Worm (Caenorhabditis elegans) whole organism, midembryonic: Measurements from ENCODE around the gene srw-19.

ENCODE experiments used
- T22C8.4 ChIP-seq: fragments of 200-800 bp; sonication (Bioruptor generic); IDR thresholded peaks from 2 replicates; pipeline ENCODE4 v1.3.6; 2022; ENCODE audit warnings: missing genetic modification characterization, missing compliant biosample characterization
- cog-1 ChIP-seq: sonication (generic microtip); optimal IDR thresholded peaks from 2 replicates; lab custom pipeline; 2016; ENCODE audit warnings: missing genetic modification characterization, missing compliant biosample characterization
- flt-1 ChIP-seq: fragments of 200-800 bp; sonication (Bioruptor generic); IDR thresholded peaks from 2 replicates; pipeline ENCODE4 v1.3.6; 2022; ENCODE audit warnings: missing genetic modification characterization, missing compliant biosample characterization
- med-1 ChIP-seq: sonication (generic microtip); optimal IDR thresholded peaks from 2 replicates; lab custom pipeline; 2017; ENCODE audit warnings: missing genetic modification characterization, mild to moderate bottlenecking, missing compliant biosample characterization, antibody characterized with exemption, missing genetic modification reagents; ENCODE audit not compliant: insufficient read depth
- tab-1 ChIP-seq: fragments of 200-800 bp; sonication (Bioruptor generic); IDR thresholded peaks from 2 replicates; pipeline ENCODE4 v1.3.6; 2022; ENCODE audit warnings: missing genetic modification characterization, missing compliant biosample characterization

DNA sequence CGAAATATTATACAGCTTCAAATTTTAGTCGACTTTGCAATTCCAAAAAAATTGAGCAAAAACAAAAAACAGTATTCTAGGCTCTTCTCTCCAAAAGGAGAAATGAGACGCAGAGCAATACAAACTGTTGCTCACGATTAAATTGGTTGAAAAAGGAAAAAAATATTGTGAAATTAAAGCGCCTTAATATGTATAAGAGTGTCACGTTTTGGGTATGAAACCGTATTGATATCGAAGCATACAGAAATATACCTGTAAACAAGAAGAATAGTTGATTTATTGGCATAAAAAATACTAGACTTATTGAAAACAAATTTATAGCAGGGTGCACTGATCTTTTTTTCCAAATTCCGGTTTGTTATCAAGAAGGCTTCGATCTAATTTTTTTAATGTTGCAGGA, 15.4 kb downstream of the srw-19 start, which contains the start of gene M01B2.13:
- TF ChIP-seq T22C8.4 (GFP tag; lab: Robert Waterston, UW) (no peak), tab-1 (GFP tag; lab: Robert Waterston, UW) (no peak), flt-1 (GFP tag; lab: Robert Waterston, UW) (no peak), med-1 (GFP tag; lab: Kevin White, UChicago) (no peak), cog-1 (tag; lab: Kevin White, UChicago) (no peak)
